Fruit fly (Drosophila melanogaster): ENCODE measurements around the gene Taf13.

Gene Taf13

DNA sequence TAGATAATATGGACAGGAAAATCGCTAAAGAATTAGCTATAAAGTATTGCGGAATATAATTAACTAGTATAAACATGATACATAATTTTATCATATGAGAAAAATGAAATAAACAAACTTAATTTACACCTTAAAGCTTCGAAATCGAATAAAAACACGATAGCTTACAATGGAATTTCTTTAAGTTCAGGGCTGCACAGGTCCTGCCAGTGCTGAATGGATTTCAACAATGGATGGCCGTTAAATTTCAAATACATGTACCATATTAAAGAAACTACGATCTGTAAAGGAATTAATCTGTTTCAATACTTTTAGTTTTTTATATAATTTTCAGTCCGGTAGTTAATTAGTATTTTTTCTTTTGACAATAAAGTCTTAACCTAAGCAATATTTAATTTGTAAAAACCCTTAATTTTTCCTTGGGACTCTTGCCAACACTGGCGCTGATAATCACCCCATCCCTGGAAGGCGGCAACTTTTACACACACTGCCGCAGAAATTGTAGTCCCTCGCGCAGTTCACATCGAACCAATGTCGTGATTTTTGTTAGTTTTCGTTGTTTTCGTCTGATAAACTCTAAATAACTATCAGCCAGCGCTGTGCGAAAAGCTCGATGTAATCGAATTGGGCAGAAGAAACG lies 32.5 kb downstream of the Taf13 start, which contains the start of the genes barr and lok (continued):
- TF ChIP-seq CrebB (tag; optimal IDR thresholded peaks at IDR 0.05) = no peak
- 0 out of 2 replicates have a peak, but pooled peaks have one; percentile 11 for TF ChIP-seq al (GFP tag; IDR thresholded peaks at IDR 0.05)
- TF ChIP-seq lola (GFP tag; optimal IDR thresholded peaks at IDR 0.05) = peak in 1 of 3 experiments; percentile 59
- no peak for TF ChIP-seq CG42726 (GFP tag; IDR thresholded peaks at IDR 0.05; ENCODE audit: partially characterized antibody)
- peak; percentile 49 for TF ChIP-seq CG1233 (GFP tag; optimal IDR thresholded peaks at IDR 0.05)
- no peak for TF ChIP-seq CG14667 (GFP tag; IDR thresholded peaks at IDR 0.05)
- TF ChIP-seq CG12659 (GFP tag; optimal IDR thresholded peaks at IDR 0.05) = peak; percentile 56
- peak; percentile 3 for TF ChIP-seq CG15011 (GFP tag; optimal IDR thresholded peaks at IDR 0.05)
- TF ChIP-seq Aef1 (GFP tag; IDR thresholded peaks at IDR 0.05) = peak; percentile 51
- no peak for TF ChIP-seq lab (GFP tag; optimal IDR thresholded peaks at IDR 0.05)
- no peak for TF ChIP-seq mirr (GFP tag; optimal IDR thresholded peaks at IDR 0.05)
- TF ChIP-seq CG43689 (GFP tag; IDR thresholded peaks at IDR 0.05) = no peak
- TF ChIP-seq Nf-YC (tag; optimal IDR thresholded peaks at IDR 0.05) = no peak
- TF ChIP-seq CG12219 (GFP tag; optimal IDR thresholded peaks at IDR 0.05) = no peak
- TF ChIP-seq CG4282 (GFP tag; optimal IDR thresholded peaks at IDR 0.05) = no peak
- no peak for TF ChIP-seq Sox100B (GFP tag; optimal IDR thresholded peaks at IDR 0.05)
- no peak for TF ChIP-seq CG8281 (tag; optimal IDR thresholded peaks at IDR 0.05)
- TF ChIP-seq HmgD (GFP tag; optimal IDR thresholded peaks at IDR 0.05) = no peak
- TF ChIP-seq D19A (tag; optimal IDR thresholded peaks at IDR 0.05) = no peak
- TF ChIP-seq fru (optimal IDR thresholded peaks at IDR 0.05) = no peak
- peak; percentile 53 for TF ChIP-seq ewg (GFP tag; optimal IDR thresholded peaks at IDR 0.05)
- TF ChIP-seq az2 (GFP tag; optimal IDR thresholded peaks at IDR 0.05) = peak; percentile 59
- no peak for TF ChIP-seq NK7.1 (GFP tag; optimal IDR thresholded peaks at IDR 0.05)
- peak; percentile 5 for TF ChIP-seq CG9876 (GFP tag; optimal IDR thresholded peaks at IDR 0.05)
- TF ChIP-seq CG6791 (GFP tag; IDR thresholded peaks at IDR 0.05; ENCODE audit: partially characterized antibody) = no peak
- TF ChIP-seq cato (GFP tag; optimal IDR thresholded peaks at IDR 0.05; ENCODE audit: borderline replicate concordance) = peak; percentile 16
- TF ChIP-seq CG1602 (GFP tag; optimal IDR thresholded peaks at IDR 0.05) = peak; percentile 53
- TF ChIP-seq CG34376 (GFP tag; optimal IDR thresholded peaks at IDR 0.05) = no peak
- TF ChIP-seq CG6854 (GFP tag; optimal IDR thresholded peaks at IDR 0.05) = no peak
- TF ChIP-seq pita (GFP tag; optimal IDR thresholded peaks at IDR 0.05) = no peak
- peak; percentile 36 for TF ChIP-seq tx (GFP tag; optimal IDR thresholded peaks at IDR 0.05)
- TF ChIP-seq sr (GFP tag; IDR thresholded peaks at IDR 0.05) = no peak
- peak; percentile 62; the same call in 1 of the 2 replicates for TF ChIP-seq CG31441 (GFP tag; IDR thresholded peaks at IDR 0.05)
- TF ChIP-seq nmo (GFP tag; optimal IDR thresholded peaks at IDR 0.05) = peak; percentile 76
- peak; percentile 51; the same call in 1 of the 2 replicates for TF ChIP-seq Rfx (GFP tag; IDR thresholded peaks at IDR 0.05)
- peak; percentile 19 for TF ChIP-seq Dek (tag; optimal IDR thresholded peaks at IDR 0.05)
- no peak for TF ChIP-seq fd64A (GFP tag; optimal IDR thresholded peaks at IDR 0.05)
- TF ChIP-seq sqz (GFP tag; optimal IDR thresholded peaks at IDR 0.05) = no peak
- TF ChIP-seq Hmx (GFP tag; optimal IDR thresholded peaks at IDR 0.05) = peak; percentile 16
- TF ChIP-seq Adf1 (GFP tag; IDR thresholded peaks at IDR 0.05) = no peak
- TF ChIP-seq Sin3A (optimal IDR thresholded peaks at IDR 0.05) = peak; percentile 76
- TF ChIP-seq CG18599 (GFP tag; optimal IDR thresholded peaks at IDR 0.05) = no peak
- no peak for TF ChIP-seq wor (GFP tag; IDR thresholded peaks at IDR 0.05)
- no peak for TF ChIP-seq CG5180 (GFP tag; optimal IDR thresholded peaks at IDR 0.05)
- TF ChIP-seq Deaf1 (tag; optimal IDR thresholded peaks at IDR 0.05) = no peak
- TF ChIP-seq trh (GFP tag; optimal IDR thresholded peaks at IDR 0.05) = no peak
- no peak for TF ChIP-seq Optix (GFP tag; IDR thresholded peaks at IDR 0.05)
- TF ChIP-seq CG30020 (tag; optimal IDR thresholded peaks at IDR 0.05) = peak; percentile 66
- TF ChIP-seq HLH54F (GFP tag; optimal IDR thresholded peaks at IDR 0.05) = peak; percentile 63
- peak; percentile 46; the same call in 1 of the 2 replicates for TF ChIP-seq slbo (GFP tag; IDR thresholded peaks at IDR 0.05)
